Comparison of ENCODE assay signal across 1 fruit fly cellular context in the genomic region with DNA sequence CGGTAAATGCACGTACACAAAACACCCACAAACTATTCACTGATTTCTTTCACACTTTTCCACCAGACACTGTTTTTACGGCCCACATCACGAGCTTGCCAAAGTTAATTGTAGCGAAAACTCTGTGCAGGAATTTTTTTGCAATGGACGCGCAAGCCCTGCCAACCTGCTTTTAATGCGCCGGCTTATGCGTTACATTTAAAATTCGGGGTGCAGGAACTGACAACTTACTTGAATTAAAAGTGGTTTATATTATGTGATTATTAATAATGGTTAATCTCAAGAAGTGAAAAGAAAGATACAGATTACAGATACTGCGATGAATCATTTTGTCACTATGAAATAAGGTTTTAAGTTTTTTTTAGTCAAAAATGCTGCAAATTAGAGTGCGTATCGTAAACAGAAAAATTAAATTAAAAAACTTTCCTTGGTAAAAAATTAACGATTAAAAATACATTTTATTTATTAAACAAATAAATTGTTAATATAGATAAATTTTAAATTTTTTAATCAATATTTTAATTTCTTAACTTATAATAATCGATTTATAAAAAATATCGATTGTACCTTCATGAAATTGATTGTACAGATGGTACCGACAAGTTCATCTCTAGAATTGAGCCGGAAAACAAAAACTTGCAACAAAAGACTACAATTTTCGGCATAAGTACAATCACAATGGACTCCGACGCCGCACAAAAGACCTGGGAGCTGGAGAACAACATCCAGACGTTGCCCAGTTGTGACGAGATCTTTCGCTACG.
A peak's percentile ranks its signal among the peaks of the same experiment; 100 is the strongest.
TF ChIP-seq lines count a peak whose summit lies in the region.

CG42232 (minus strand) TSS at position 163 of the 763 bp plus-strand sequence.
CSN5 (plus strand) TSS at position 599 of the 763 bp plus-strand sequence.

TF ChIP-seq in whole organism, embryonic, 481 proteins besides CTCF, POLR2A, EP300 and RAD21 (continued from another document and continues in another):
- TF ChIP-seq sc (optimal IDR thresholded peaks at IDR 0.05; lab: Kevin White, UChicago) = no peak
- no peak for TF ChIP-seq sc (GFP tag; optimal IDR thresholded peaks at IDR 0.05; lab: Kevin White, UChicago)
- no peak for TF ChIP-seq chm (GFP tag; IDR thresholded peaks at IDR 0.05; lab: Robert Waterston, UW)
- peak; percentile 49 for TF ChIP-seq CG17385 (GFP tag; optimal IDR thresholded peaks at IDR 0.05; lab: Kevin White, UChicago)
- peak; percentile 11; the same call in 1 of the 3 replicates for TF ChIP-seq Aef1 (GFP tag; IDR thresholded peaks at IDR 0.05; lab: Robert Waterston, UW)
- peak; percentile 45 for TF ChIP-seq CG3995 (GFP tag; optimal IDR thresholded peaks at IDR 0.05; lab: Kevin White, UChicago)
- no peak for TF ChIP-seq crol (GFP tag; IDR thresholded peaks at IDR 0.05; lab: Robert Waterston, UW)
- peak; percentile 49 for TF ChIP-seq CG5245 (GFP tag; optimal IDR thresholded peaks at IDR 0.05; lab: Kevin White, UChicago)
- TF ChIP-seq Mes4 (GFP tag; optimal IDR thresholded peaks at IDR 0.05; lab: Kevin White, UChicago) = no peak
- 0 out of 2 replicates have a peak, but pooled peaks have one; percentile 33 for TF ChIP-seq stc (GFP tag; IDR thresholded peaks at IDR 0.05; lab: Robert Waterston, UW)
- TF ChIP-seq Side (GFP tag; optimal IDR thresholded peaks at IDR 0.05; lab: Kevin White, UChicago) = peak; percentile 42
- no peak for TF ChIP-seq Deaf1 (tag; optimal IDR thresholded peaks at IDR 0.05; lab: Kevin White, UChicago)
- TF ChIP-seq CG18011 (GFP tag; optimal IDR thresholded peaks at IDR 0.05; lab: Kevin White, UChicago) = no peak
- TF ChIP-seq CG14014 (GFP tag; IDR thresholded peaks at IDR 0.05; lab: Robert Waterston, UW) = peak; percentile 55; the same call in 1 of the 2 replicates
- TF ChIP-seq unc-4 (GFP tag; IDR thresholded peaks at IDR 0.05; lab: Robert Waterston, UW; ENCODE audit: partially characterized antibody) = peak; percentile 50; the same call in 1 of the 2 replicates
- TF ChIP-seq CG8478 (optimal IDR thresholded peaks at IDR 0.05; lab: Kevin White, UChicago) = no peak
- no peak for TF ChIP-seq CG33213 (GFP tag; optimal IDR thresholded peaks at IDR 0.05; lab: Kevin White, UChicago)
- TF ChIP-seq tgo (GFP tag; IDR thresholded peaks at IDR 0.05; lab: Robert Waterston, UW) = peak; percentile 39; the same call in 1 of the 3 replicates
- no peak for TF ChIP-seq oc (tag; optimal IDR thresholded peaks at IDR 0.05; lab: Kevin White, UChicago)
- TF ChIP-seq CG3065 (GFP tag; optimal IDR thresholded peaks at IDR 0.05; lab: Kevin White, UChicago) = no peak
- peak; percentile 40 for TF ChIP-seq NC2β (GFP tag; optimal IDR thresholded peaks at IDR 0.05; lab: Kevin White, UChicago)
- TF ChIP-seq CG7372 (GFP tag; IDR thresholded peaks at IDR 0.05; lab: Robert Waterston, UW) = no peak
- no peak for TF ChIP-seq tap (tag; optimal IDR thresholded peaks at IDR 0.05; lab: Kevin White, UChicago)
- no peak for TF ChIP-seq fd3F (GFP tag; optimal IDR thresholded peaks at IDR 0.05; lab: Kevin White, UChicago)
- peak; percentile 74 for TF ChIP-seq Dll (GFP tag; IDR thresholded peaks at IDR 0.05; lab: Robert Waterston, UW; ENCODE audit: partially characterized antibody)
- no peak for TF ChIP-seq Dip3 (GFP tag; optimal IDR thresholded peaks at IDR 0.05; lab: Kevin White, UChicago)
- no peak for TF ChIP-seq chinmo (GFP tag; IDR thresholded peaks at IDR 0.05; lab: Robert Waterston, UW; ENCODE audit: partially characterized antibody)
- peak; percentile 69 for TF ChIP-seq mam (GFP tag; optimal IDR thresholded peaks at IDR 0.05; lab: Kevin White, UChicago)
- peak; percentile 52 for TF ChIP-seq pum (GFP tag; optimal IDR thresholded peaks at IDR 0.05; lab: Kevin White, UChicago)
- peak; percentile 19 for TF ChIP-seq CG16815 (GFP tag; optimal IDR thresholded peaks at IDR 0.05; lab: Kevin White, UChicago)
- TF ChIP-seq zfh1 (GFP tag; IDR thresholded peaks at IDR 0.05; lab: Robert Waterston, UW) = no peak
- no peak for TF ChIP-seq Hand (GFP tag; optimal IDR thresholded peaks at IDR 0.05; lab: Kevin White, UChicago)
- TF ChIP-seq hb (GFP tag; IDR thresholded peaks at IDR 0.05; lab: Robert Waterston, UW; ENCODE audit: partially characterized antibody) = no peak
- TF ChIP-seq gt (GFP tag; IDR thresholded peaks at IDR 0.05; lab: Robert Waterston, UW) = no peak
- no peak for TF ChIP-seq Bdp1 (GFP tag; optimal IDR thresholded peaks at IDR 0.05; lab: Kevin White, UChicago)
- TF ChIP-seq sens (GFP tag; lab: Kevin White, UChicago) = no peak
- TF ChIP-seq bcd (GFP tag; optimal IDR thresholded peaks at IDR 0.05; lab: Kevin White, UChicago) = no peak
- TF ChIP-seq TFAM (GFP tag; optimal IDR thresholded peaks at IDR 0.05; lab: Kevin White, UChicago) = no peak
- no peak for TF ChIP-seq CG42726 (GFP tag; IDR thresholded peaks at IDR 0.05; lab: Robert Waterston, UW; ENCODE audit: partially characterized antibody)
- no peak for TF ChIP-seq CG13296 (GFP tag; optimal IDR thresholded peaks at IDR 0.05; lab: Kevin White, UChicago)
- TF ChIP-seq CG9437 (GFP tag; optimal IDR thresholded peaks at IDR 0.05; lab: Kevin White, UChicago) = peak; percentile 59
- peak; percentile 71 for TF ChIP-seq Chrac-16 (GFP tag; optimal IDR thresholded peaks at IDR 0.05; lab: Kevin White, UChicago)
- TF ChIP-seq CG7928 (GFP tag; optimal IDR thresholded peaks at IDR 0.05; lab: Kevin White, UChicago) = no peak
- TF ChIP-seq so (GFP tag; IDR thresholded peaks at IDR 0.05; lab: Robert Waterston, UW) = no peak
- peak; percentile 77 for TF ChIP-seq CG30403 (GFP tag; optimal IDR thresholded peaks at IDR 0.05; lab: Kevin White, UChicago)
- TF ChIP-seq CG2199 (GFP tag; IDR thresholded peaks at IDR 0.05; lab: Robert Waterston, UW) = no peak
- TF ChIP-seq exex (tag; optimal IDR thresholded peaks at IDR 0.05; lab: Kevin White, UChicago) = no peak
- TF ChIP-seq B-H2 (GFP tag; optimal IDR thresholded peaks at IDR 0.05; lab: Kevin White, UChicago) = no peak
- peak; percentile 79 for TF ChIP-seq CoRest (tag; optimal IDR thresholded peaks at IDR 0.05; lab: Kevin White, UChicago)
- TF ChIP-seq ttk (GFP tag; IDR thresholded peaks at IDR 0.05; lab: Robert Waterston, UW) = peak; percentile 45; the same call in 1 of the 2 replicates
- 0 out of 2 replicates have a peak, but pooled peaks have one; percentile 16 for TF ChIP-seq CG5953 (GFP tag; IDR thresholded peaks at IDR 0.05; lab: Robert Waterston, UW)
- TF ChIP-seq nom (GFP tag; optimal IDR thresholded peaks at IDR 0.05; lab: Kevin White, UChicago) = no peak
- TF ChIP-seq Dfd (GFP tag; optimal IDR thresholded peaks at IDR 0.05; lab: Kevin White, UChicago) = no peak
- no peak for TF ChIP-seq CG10321 (GFP tag; IDR thresholded peaks at IDR 0.05; lab: Robert Waterston, UW)
- TF ChIP-seq CG9876 (GFP tag; optimal IDR thresholded peaks at IDR 0.05; lab: Kevin White, UChicago) = no peak
- TF ChIP-seq emc (GFP tag; optimal IDR thresholded peaks at IDR 0.05; lab: Kevin White, UChicago) = no peak
- TF ChIP-seq HmgD (GFP tag; optimal IDR thresholded peaks at IDR 0.05; lab: Kevin White, UChicago) = no peak
- peak; percentile 21; the same call in 1 of the 3 replicates for TF ChIP-seq CG34422 (GFP tag; IDR thresholded peaks at IDR 0.05; lab: Robert Waterston, UW)
- no peak for TF ChIP-seq Sox100B (GFP tag; optimal IDR thresholded peaks at IDR 0.05; lab: Kevin White, UChicago)
- TF ChIP-seq CG9727 (GFP tag; optimal IDR thresholded peaks at IDR 0.05; lab: Kevin White, UChicago) = peak; percentile 68
- peak; percentile 37 for TF ChIP-seq MESR4 (GFP tag; optimal IDR thresholded peaks at IDR 0.05; lab: Kevin White, UChicago)
- TF ChIP-seq Tbp (GFP tag; optimal IDR thresholded peaks at IDR 0.05; lab: Kevin White, UChicago) = no peak
- TF ChIP-seq slbo (GFP tag; IDR thresholded peaks at IDR 0.05; lab: Robert Waterston, UW) = peak; percentile 69
- no peak for TF ChIP-seq C15 (GFP tag; IDR thresholded peaks at IDR 0.05; lab: Robert Waterston, UW)
- no peak for TF ChIP-seq Fer3 (tag; optimal IDR thresholded peaks at IDR 0.05; lab: Kevin White, UChicago)
- TF ChIP-seq Pdp1 (GFP tag; optimal IDR thresholded peaks at IDR 0.05; lab: Kevin White, UChicago) = peak in 1 of 2 experiments; percentile 36
- TF ChIP-seq tio (GFP tag; optimal IDR thresholded peaks at IDR 0.05; lab: Kevin White, UChicago) = peak; percentile 41
- TF ChIP-seq CG33557 (GFP tag; optimal IDR thresholded peaks at IDR 0.05; lab: Kevin White, UChicago) = peak; percentile 42
- TF ChIP-seq Doc3 (GFP tag; IDR thresholded peaks at IDR 0.05; lab: Robert Waterston, UW; ENCODE audit: partially characterized antibody) = no peak
- peak; percentile 32 for TF ChIP-seq CG13123 (GFP tag; optimal IDR thresholded peaks at IDR 0.05; lab: Kevin White, UChicago)
- TF ChIP-seq yki (optimal IDR thresholded peaks at IDR 0.05; lab: Kevin White, UChicago) = no peak
- TF ChIP-seq CG13894 (tag; optimal IDR thresholded peaks at IDR 0.05; lab: Kevin White, UChicago) = no peak
- no peak for TF ChIP-seq Hr78 (GFP tag; optimal IDR thresholded peaks at IDR 0.05; lab: Kevin White, UChicago)
- TF ChIP-seq CG15696 (tag; optimal IDR thresholded peaks at IDR 0.05; lab: Kevin White, UChicago) = peak; percentile 60
- TF ChIP-seq B-H1 (GFP tag; IDR thresholded peaks at IDR 0.05; lab: Robert Waterston, UW) = no peak
- no peak for TF ChIP-seq Eip74EF (GFP tag; optimal IDR thresholded peaks at IDR 0.05; lab: Kevin White, UChicago)
- TF ChIP-seq pan (optimal IDR thresholded peaks at IDR 0.05; lab: Kevin White, UChicago) = no peak
- TF ChIP-seq pan (GFP tag; optimal IDR thresholded peaks at IDR 0.05 in 1 of 2, IDR thresholded peaks at IDR 0.05 in 1 of 2) = peak in 1 of 2 experiments; percentile 53
- TF ChIP-seq Mad (GFP tag; optimal IDR thresholded peaks at IDR 0.05; lab: Kevin White, UChicago) = peak; percentile 47
- peak; percentile 28 for TF ChIP-seq dm (GFP tag; optimal IDR thresholded peaks at IDR 0.05; lab: Kevin White, UChicago)
- TF ChIP-seq H2.0 (GFP tag; IDR thresholded peaks at IDR 0.05; lab: Robert Waterston, UW) = peak; percentile 35; the same call in 1 of the 2 replicates
- no peak for TF ChIP-seq mirr (GFP tag; optimal IDR thresholded peaks at IDR 0.05; lab: Kevin White, UChicago)
- TF ChIP-seq Dad (GFP tag; optimal IDR thresholded peaks at IDR 0.05; lab: Kevin White, UChicago) = peak; percentile 1
- peak; percentile 63; the same call in 1 of the 2 replicates for TF ChIP-seq Ptx1 (GFP tag; IDR thresholded peaks at IDR 0.05; lab: Robert Waterston, UW)
- TF ChIP-seq row (GFP tag; IDR thresholded peaks at IDR 0.05; lab: Robert Waterston, UW) = peak; percentile 78
- peak; percentile 81 for TF ChIP-seq gem (tag; optimal IDR thresholded peaks at IDR 0.05; lab: Kevin White, UChicago)
- TF ChIP-seq H15 (GFP tag; IDR thresholded peaks at IDR 0.05; lab: Robert Waterston, UW) = peak; percentile 23; the same call in 1 of the 3 replicates
- no peak for TF ChIP-seq ERR (GFP tag; optimal IDR thresholded peaks at IDR 0.05; lab: Kevin White, UChicago)
- peak; percentile 15 for TF ChIP-seq Meics (GFP tag; optimal IDR thresholded peaks at IDR 0.05; lab: Kevin White, UChicago)
- TF ChIP-seq h (optimal IDR thresholded peaks at IDR 0.05; lab: Kevin White, UChicago) = no peak
- no peak for TF ChIP-seq CG3838 (GFP tag; optimal IDR thresholded peaks at IDR 0.05; lab: Kevin White, UChicago)
- peak; percentile 22 for TF ChIP-seq Atf-2 (GFP tag; optimal IDR thresholded peaks at IDR 0.05; lab: Kevin White, UChicago)
- peak; percentile 43; the same call in 1 of the 2 replicates for TF ChIP-seq Ada2b (GFP tag; IDR thresholded peaks at IDR 0.05; lab: Robert Waterston, UW)
- peak; percentile 51 for TF ChIP-seq CG9817 (tag; optimal IDR thresholded peaks at IDR 0.05; lab: Kevin White, UChicago)
- no peak for TF ChIP-seq HLHmδ (GFP tag; optimal IDR thresholded peaks at IDR 0.05; lab: Kevin White, UChicago)
- peak; percentile 25; the same call in 1 of the 2 replicates for TF ChIP-seq Bgb (GFP tag; IDR thresholded peaks at IDR 0.05; lab: Robert Waterston, UW; ENCODE audit: partially characterized antibody)
- no peak for TF ChIP-seq vfl (GFP tag; optimal IDR thresholded peaks at IDR 0.05; lab: Kevin White, UChicago)
- no peak for TF ChIP-seq ATbp (GFP tag; optimal IDR thresholded peaks at IDR 0.05; lab: Kevin White, UChicago)
- peak; percentile 60 for TF ChIP-seq Dref (GFP tag; IDR thresholded peaks at IDR 0.05; lab: Robert Waterston, UW)
- TF ChIP-seq CG18476 (GFP tag; optimal IDR thresholded peaks at IDR 0.05; lab: Kevin White, UChicago) = no peak
- TF ChIP-seq CG16813 (GFP tag; IDR thresholded peaks at IDR 0.05; lab: Robert Waterston, UW; ENCODE audit: partially characterized antibody) = no peak; the same call in 2 of the 3 replicates
- TF ChIP-seq zen (tag; optimal IDR thresholded peaks at IDR 0.05; lab: Kevin White, UChicago) = peak; percentile 59
- peak; percentile 28 for TF ChIP-seq psq (GFP tag; optimal IDR thresholded peaks at IDR 0.05; lab: Kevin White, UChicago)
- 0 out of 2 replicates have a peak, but pooled peaks have one; percentile 30 for TF ChIP-seq rib (GFP tag; IDR thresholded peaks at IDR 0.05; lab: Robert Waterston, UW)
- TF ChIP-seq gce (GFP tag; IDR thresholded peaks at IDR 0.05; lab: Robert Waterston, UW) = no peak
- TF ChIP-seq CG7786 (GFP tag; optimal IDR thresholded peaks at IDR 0.05; lab: Kevin White, UChicago) = peak; percentile 9
- TF ChIP-seq CG7357 (GFP tag; IDR thresholded peaks at IDR 0.05; lab: Robert Waterston, UW) = no peak; the same call in 2 of the 3 replicates
- TF ChIP-seq CG17802 (tag; optimal IDR thresholded peaks at IDR 0.05; lab: Kevin White, UChicago) = peak; percentile 6
- TF ChIP-seq nmo (GFP tag; optimal IDR thresholded peaks at IDR 0.05; lab: Kevin White, UChicago) = peak; percentile 84
- TF ChIP-seq Six4 (GFP tag; optimal IDR thresholded peaks at IDR 0.05; lab: Kevin White, UChicago) = peak; percentile 14
- TF ChIP-seq MBD-R2 (GFP tag; IDR thresholded peaks at IDR 0.05; lab: Robert Waterston, UW) = peak; percentile 87
- peak; percentile 27 for TF ChIP-seq CG4328 (GFP tag; optimal IDR thresholded peaks at IDR 0.05; lab: Kevin White, UChicago)
- no peak for TF ChIP-seq Doc2 (GFP tag; IDR thresholded peaks at IDR 0.05; lab: Robert Waterston, UW)
- TF ChIP-seq maf-S (GFP tag; optimal IDR thresholded peaks at IDR 0.05; lab: Kevin White, UChicago) = peak; percentile 37
- TF ChIP-seq Opbp (GFP tag; IDR thresholded peaks at IDR 0.05; lab: Robert Waterston, UW; ENCODE audit: partially characterized antibody) = no peak; the same call in 2 of the 3 replicates
- no peak for TF ChIP-seq prd (optimal IDR thresholded peaks at IDR 0.05; lab: Kevin White, UChicago)
- TF ChIP-seq prd (GFP tag; IDR thresholded peaks at IDR 0.05; lab: Robert Waterston, UW) = peak; percentile 59; the same call in 2 of the 3 replicates
- TF ChIP-seq Xrp1 (GFP tag; IDR thresholded peaks at IDR 0.05; lab: Robert Waterston, UW) = peak; percentile 55; the same call in 1 of the 2 replicates
- TF ChIP-seq dmrt11E (tag; optimal IDR thresholded peaks at IDR 0.05; lab: Kevin White, UChicago) = peak; percentile 68
- peak; percentile 37 for TF ChIP-seq chn (GFP tag; optimal IDR thresholded peaks at IDR 0.05; lab: Kevin White, UChicago)
